Worm (Caenorhabditis elegans) whole organism, late embryonic: Measurements from ENCODE around the gene T22B7.7.

ENCODE experiments used
- ceh-48 ChIP-seq: sonication (generic microtip); optimal IDR thresholded peaks from 2 replicates; lab custom pipeline; 2016; ENCODE audit warnings: missing genetic modification characterization, inconsistent platforms, missing compliant biosample characterization
- che-1 ChIP-seq: sonication (generic microtip); optimal IDR thresholded peaks from 2 replicates; lab custom pipeline; 2016; ENCODE audit warnings: mild to moderate bottlenecking, missing genetic modification characterization, missing compliant biosample characterization
- dmd-4 ChIP-seq: sonication (generic microtip); optimal IDR thresholded peaks from 2 replicates; lab custom pipeline; 2016; ENCODE audit warnings: borderline replicate concordance, missing genetic modification characterization, missing compliant biosample characterization
- npax-4 ChIP-seq: sonication (generic microtip); optimal IDR thresholded peaks from 2 replicates; lab custom pipeline; 2016; ENCODE audit warnings: missing genetic modification characterization, missing compliant biosample characterization
- pqm-1 ChIP-seq: sonication (generic microtip); optimal IDR thresholded peaks from 2 replicates; lab custom pipeline; 2016; ENCODE audit warnings: missing genetic modification characterization, missing compliant biosample characterization
- rnt-1 ChIP-seq: sonication (generic microtip); optimal IDR thresholded peaks from 2 replicates; lab custom pipeline; 2016; ENCODE audit warnings: missing genetic modification characterization, missing compliant biosample characterization
- sox-4 ChIP-seq: sonication (generic microtip); optimal IDR thresholded peaks from 2 replicates; lab custom pipeline; 2017; ENCODE audit warnings: mild to moderate bottlenecking, missing genetic modification characterization, inconsistent platforms, missing compliant biosample characterization

ce11 chrX:5698419-5698818 is 44.5 kb upstream of the T22B7.7 start:
- TF ChIP-seq sox-4 (tag; lab: Kevin White, UChicago) (no peak), ceh-48 (tag; lab: Kevin White, UChicago) (no peak), pqm-1 (tag; lab: Kevin White, UChicago) (no peak), dmd-4 (no peak), rnt-1 (tag; lab: Kevin White, UChicago) (no peak), npax-4 (tag; lab: Kevin White, UChicago) (no peak), che-1 (no peak)
